Fruit fly (Drosophila melanogaster): Measurements from ENCODE around the gene spd-2.

spd-2 gene

DNA sequence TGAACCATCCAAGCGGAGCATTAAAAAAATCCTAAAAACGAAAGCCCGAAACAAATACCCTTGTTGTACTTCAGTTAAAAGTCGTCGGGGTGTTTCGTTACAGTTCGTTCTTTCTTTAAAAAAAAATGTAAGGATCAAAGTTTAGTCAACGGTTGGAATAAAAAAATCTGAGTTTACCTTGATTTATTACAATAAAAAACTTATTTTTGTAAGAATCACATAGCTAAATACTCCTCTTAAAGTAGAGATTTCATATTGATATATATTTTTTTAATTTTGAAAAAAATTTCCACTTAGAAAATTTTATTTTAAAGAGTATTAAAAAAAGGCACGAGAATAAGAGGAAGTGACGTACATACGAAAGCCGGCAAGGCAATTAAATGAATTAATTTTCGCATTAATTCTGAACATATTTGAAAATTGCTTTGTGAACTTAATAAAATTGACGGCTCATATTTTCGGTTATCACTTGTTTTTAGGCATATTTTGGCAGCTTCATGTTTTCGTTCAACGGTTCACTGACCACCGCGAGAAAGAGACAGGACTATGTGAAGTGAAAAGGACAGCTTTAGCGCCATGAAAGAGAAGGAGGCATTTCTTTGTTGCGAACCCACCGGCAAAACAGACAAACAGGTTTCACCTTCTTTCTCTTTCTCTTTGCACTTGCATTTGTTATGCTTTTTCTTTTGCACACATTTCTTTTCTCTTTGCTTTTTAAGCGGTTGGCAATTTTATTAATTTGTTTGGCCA is 44.0 kb upstream of the spd-2 start (continued):
- TF ChIP-seq CG10631 (GFP tag; optimal IDR thresholded peaks at IDR 0.05) = peak; percentile 19
- TF ChIP-seq Met (GFP tag; optimal IDR thresholded peaks at IDR 0.05) = peak; percentile 61
- peak; percentile 31 for TF ChIP-seq achi (GFP tag; optimal IDR thresholded peaks at IDR 0.05)
- TF ChIP-seq CG8632 (GFP tag; optimal IDR thresholded peaks at IDR 0.05) = peak; percentile 19
- TF ChIP-seq CG16779 (tag; optimal IDR thresholded peaks at IDR 0.05) = no peak
- TF ChIP-seq CG6854 (GFP tag; optimal IDR thresholded peaks at IDR 0.05) = peak; percentile 31
- no peak for TF ChIP-seq fkh (GFP tag; optimal IDR thresholded peaks at IDR 0.05)
- TF ChIP-seq topi (GFP tag; optimal IDR thresholded peaks at IDR 0.05) = peak; percentile 45
- peak; percentile 80 for TF ChIP-seq Sox14 (GFP tag; optimal IDR thresholded peaks at IDR 0.05)
- TF ChIP-seq cyc (GFP tag; optimal IDR thresholded peaks at IDR 0.05) = peak; percentile 12
- no peak for TF ChIP-seq salr (GFP tag; optimal IDR thresholded peaks at IDR 0.05)
- no peak for TF ChIP-seq CG10669 (GFP tag; optimal IDR thresholded peaks at IDR 0.05)
- peak; percentile 55 for TF ChIP-seq Sox102F (GFP tag; optimal IDR thresholded peaks at IDR 0.05)
- no peak for TF ChIP-seq CG9139 (GFP tag; optimal IDR thresholded peaks at IDR 0.05)
- TF ChIP-seq Lpt (GFP tag; optimal IDR thresholded peaks at IDR 0.05) = no peak
- no peak for TF ChIP-seq CG15336 (GFP tag; IDR thresholded peaks at IDR 0.05)
- peak; percentile 5 for TF ChIP-seq CG6792 (GFP tag; optimal IDR thresholded peaks at IDR 0.05)
- TF ChIP-seq CG32006 (GFP tag; optimal IDR thresholded peaks at IDR 0.05) = peak; percentile 35
- TF ChIP-seq Sox15 (GFP tag; optimal IDR thresholded peaks at IDR 0.05) = no peak
- TF ChIP-seq Eip75B (GFP tag; optimal IDR thresholded peaks at IDR 0.05) = no peak
- TF ChIP-seq fd59A (GFP tag; optimal IDR thresholded peaks at IDR 0.05) = no peak
- TF ChIP-seq Hr39 (GFP tag; optimal IDR thresholded peaks at IDR 0.05) = peak; percentile 42

DNA sequence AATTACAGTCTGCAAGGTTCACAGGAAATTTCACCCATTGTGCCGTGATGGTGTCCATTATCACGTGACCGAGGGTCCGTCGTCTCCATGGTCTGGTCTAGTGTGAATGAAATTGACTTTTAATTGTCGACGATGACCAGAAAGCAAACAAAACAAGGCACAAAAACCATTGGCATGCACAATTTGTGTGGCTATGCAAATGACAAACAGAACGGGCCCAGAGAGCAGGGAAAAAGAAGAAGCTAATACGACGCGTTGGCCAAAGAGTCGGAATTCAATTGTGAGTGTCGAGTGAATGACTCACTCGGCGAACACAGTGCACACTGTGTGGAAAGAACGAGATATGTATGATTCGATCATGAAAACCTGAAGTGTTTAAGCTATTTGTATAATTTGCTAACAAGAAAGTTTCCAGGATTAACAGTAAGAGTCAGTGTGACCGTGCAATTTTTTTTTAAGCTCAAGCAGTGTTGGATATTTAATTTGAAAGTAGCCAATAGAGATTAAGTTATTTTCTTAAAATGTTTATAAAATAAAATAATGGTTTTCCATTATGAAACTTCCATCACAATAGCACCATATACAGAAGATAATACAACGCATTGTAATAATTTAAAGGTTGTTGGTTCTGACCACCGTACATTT is 40.9 kb upstream of the spd-2 start:
- TF ChIP-seq vri (GFP tag; optimal IDR thresholded peaks at IDR 0.05) (no peak), CG10669 (GFP tag; optimal IDR thresholded peaks at IDR 0.05) (no peak), Blimp-1 (GFP tag; optimal IDR thresholded peaks at IDR 0.05) (no peak), Met (GFP tag; optimal IDR thresholded peaks at IDR 0.05) (peak; percentile 19), Ets96B (tag; optimal IDR thresholded peaks at IDR 0.05) (no peak), Sox102F (GFP tag; optimal IDR thresholded peaks at IDR 0.05) (no peak), CG6808 (GFP tag; optimal IDR thresholded peaks at IDR 0.05) (no peak), fd59A (GFP tag; optimal IDR thresholded peaks at IDR 0.05) (no peak), Eip78C (GFP tag) (peak; percentile 60), spab (GFP tag; optimal IDR thresholded peaks at IDR 0.05) (no peak), Ets21C (GFP tag; optimal IDR thresholded peaks at IDR 0.05) (no peak), dsx (GFP tag; optimal IDR thresholded peaks at IDR 0.05; ENCODE audit: poor library complexity, severe bottlenecking) (no peak), CG6854 (GFP tag; optimal IDR thresholded peaks at IDR 0.05) (no peak), CG8632 (GFP tag; optimal IDR thresholded peaks at IDR 0.05) (no peak), ss (GFP tag; optimal IDR thresholded peaks at IDR 0.05) (no peak), pdm3 (GFP tag; optimal IDR thresholded peaks at IDR 0.05) (no peak), Smox (GFP tag; optimal IDR thresholded peaks at IDR 0.05) (no peak), dac (GFP tag; optimal IDR thresholded peaks at IDR 0.05) (no peak), CG4318 (GFP tag; optimal IDR thresholded peaks at IDR 0.05) (no peak), net (GFP tag; optimal IDR thresholded peaks at IDR 0.05) (no peak), CG11762 (GFP tag; optimal IDR thresholded peaks at IDR 0.05; ENCODE audit: insufficient read depth) (no peak), CG15336 (GFP tag; IDR thresholded peaks at IDR 0.05) (no peak), CG6276 (GFP tag; optimal IDR thresholded peaks at IDR 0.05) (no peak), CG3032 (tag; optimal IDR thresholded peaks at IDR 0.05) (no peak), Gug (GFP tag; IDR thresholded peaks at IDR 0.05) (no peak), Hr4 (GFP tag; optimal IDR thresholded peaks at IDR 0.05) (peak; percentile 52), esn (GFP tag; optimal IDR thresholded peaks at IDR 0.05) (peak; percentile 15), Hr39 (GFP tag; optimal IDR thresholded peaks at IDR 0.05) (no peak), OdsH (GFP tag; optimal IDR thresholded peaks at IDR 0.05) (peak; percentile 25), CG11294 (GFP tag; IDR thresholded peaks at IDR 0.05) (no peak), CG8319 (GFP tag; optimal IDR thresholded peaks at IDR 0.05) (no peak), CG16779 (tag; optimal IDR thresholded peaks at IDR 0.05) (no peak), CG1621 (tag; optimal IDR thresholded peaks at IDR 0.05) (no peak), Eip93F (GFP tag; optimal IDR thresholded peaks at IDR 0.05) (no peak), cyc (GFP tag; optimal IDR thresholded peaks at IDR 0.05) (no peak)
